Fruit fly (Drosophila melanogaster) whole organism, prepupa: ENCODE measurements around the gene CG1662.

ENCODE experiments used
- CG10631 ChIP-seq: fragments of 200-800 bp; sonication (Bioruptor generic); optimal IDR thresholded peaks from 2 replicates; lab custom pipeline; 2016; ENCODE audit warnings: missing biosample characterization, missing genetic modification characterization
- CG10669 ChIP-seq: fragments of 200-800 bp; sonication (Bioruptor generic); optimal IDR thresholded peaks from 3 replicates; lab custom pipeline; 2018; ENCODE audit warnings: missing biosample characterization, mild to moderate bottlenecking, missing genetic modification characterization, moderate library complexity
- CG15336 ChIP-seq: fragments of 200-800 bp; sonication (Bioruptor generic); IDR thresholded peaks from 2 replicates; pipeline ENCODE4 v1.3.6; 2022; ENCODE audit warnings: missing biosample characterization, missing genetic modification characterization
- CG1621 ChIP-seq: fragments of 200-800 bp; sonication (Bioruptor generic); optimal IDR thresholded peaks from 3 replicates; lab custom pipeline; 2018; ENCODE audit warnings: missing biosample characterization, mild to moderate bottlenecking, missing genetic modification characterization
- CG31627 ChIP-seq: fragments of 200-800 bp; sonication (Bioruptor generic); optimal IDR thresholded peaks from 3 replicates; lab custom pipeline; 2016; ENCODE audit warnings: missing biosample characterization, missing genetic modification characterization
- CG32006 ChIP-seq: fragments of 200-800 bp; sonication (Bioruptor generic); optimal IDR thresholded peaks from 3 replicates; lab custom pipeline; 2017; ENCODE audit warnings: missing biosample characterization, mild to moderate bottlenecking, missing genetic modification characterization
- CG34406 ChIP-seq: fragments of 200-800 bp; sonication (Bioruptor generic); optimal IDR thresholded peaks from 3 replicates; lab custom pipeline; 2016; ENCODE audit warnings: missing biosample characterization, missing genetic modification characterization
- CG3919 ChIP-seq: fragments of 200-800 bp; sonication (Bioruptor generic); optimal IDR thresholded peaks from 3 replicates; lab custom pipeline; 2016; ENCODE audit warnings: missing biosample characterization, missing genetic modification characterization
- CG6163 ChIP-seq: fragments of 200-800 bp; sonication (Bioruptor generic); IDR thresholded peaks from 3 replicates; pipeline ENCODE4 v1.3.6; 2022; ENCODE audit warnings: missing biosample characterization, missing genetic modification characterization
- CG6276 ChIP-seq: fragments of 200-800 bp; sonication (Bioruptor generic); optimal IDR thresholded peaks from 2 replicates; lab custom pipeline; 2017; ENCODE audit warnings: missing biosample characterization, mild to moderate bottlenecking, missing genetic modification characterization
- CG6808 ChIP-seq: fragments of 200-800 bp; sonication (Bioruptor generic); optimal IDR thresholded peaks from 3 replicates; lab custom pipeline; 2017; ENCODE audit warnings: missing biosample characterization, missing genetic modification characterization, mild to moderate bottlenecking, moderate library complexity, missing genetic modification reagents
- CG6854 ChIP-seq: fragments of 200-800 bp; sonication (Bioruptor generic); optimal IDR thresholded peaks from 2 replicates; lab custom pipeline; 2017; ENCODE audit warnings: missing biosample characterization, mild to moderate bottlenecking, missing genetic modification characterization
- CG7368 ChIP-seq: fragments of 200-800 bp; sonication (Bioruptor generic); optimal IDR thresholded peaks from 3 replicates; lab custom pipeline; 2016; ENCODE audit warnings: missing biosample characterization, missing genetic modification characterization
- CG8319 ChIP-seq: fragments of 200-800 bp; sonication (Bioruptor generic); optimal IDR thresholded peaks from 3 replicates; lab custom pipeline; 2016; ENCODE audit warnings: missing biosample characterization, missing genetic modification characterization
- CG8632 ChIP-seq: fragments of 200-800 bp; sonication (Bioruptor generic); optimal IDR thresholded peaks from 3 replicates; lab custom pipeline; 2016; ENCODE audit warnings: missing biosample characterization, missing genetic modification characterization
- CG9139 ChIP-seq: fragments of 200-800 bp; sonication (Bioruptor generic); optimal IDR thresholded peaks from 3 replicates; lab custom pipeline; 2017; ENCODE audit warnings: missing biosample characterization, mild to moderate bottlenecking, missing genetic modification characterization
- Eip75B ChIP-seq: fragments of 200-800 bp; sonication (Bioruptor generic); optimal IDR thresholded peaks from 3 replicates; lab custom pipeline; 2016; ENCODE audit warnings: missing biosample characterization, missing genetic modification characterization
- Eip78C ChIP-seq: fragments of 200-800 bp; sonication (Bioruptor generic); peaks from one replicate; lab custom pipeline; 2016; ENCODE audit warnings: missing biosample characterization, missing genetic modification characterization
- Eip93F ChIP-seq: fragments of 200-800 bp; sonication (Bioruptor generic); optimal IDR thresholded peaks from 2 replicates; lab custom pipeline; 2016; ENCODE audit warnings: missing biosample characterization, mild to moderate bottlenecking, missing genetic modification characterization
- Gug ChIP-seq: fragments of 200-800 bp; sonication (Bioruptor generic); IDR thresholded peaks from 2 replicates; pipeline ENCODE4 v1.3.6; 2022; ENCODE audit warnings: missing biosample characterization, missing genetic modification characterization
- Hr38 ChIP-seq: sonication (Bioruptor generic); optimal IDR thresholded peaks from 2 replicates; lab custom pipeline; 2016; ENCODE audit warnings: missing biosample characterization, missing genetic modification characterization
- Hr39 ChIP-seq: fragments of 200-800 bp; sonication (Bioruptor generic); optimal IDR thresholded peaks from 2 replicates; lab custom pipeline; 2016; ENCODE audit warnings: missing biosample characterization, missing genetic modification characterization
- Hr4 ChIP-seq: fragments of 200-800 bp; sonication (Bioruptor generic); optimal IDR thresholded peaks from 3 replicates; lab custom pipeline; 2016; ENCODE audit warnings: missing biosample characterization, missing genetic modification characterization
- Met ChIP-seq: fragments of 200-800 bp; sonication (Bioruptor generic); optimal IDR thresholded peaks from 3 replicates; lab custom pipeline; 2016; ENCODE audit warnings: missing biosample characterization, missing genetic modification characterization
- OdsH ChIP-seq: fragments of 200-800 bp; sonication (Bioruptor generic); optimal IDR thresholded peaks from 3 replicates; lab custom pipeline; 2016; ENCODE audit warnings: missing biosample characterization, missing genetic modification characterization
- Smox ChIP-seq: fragments of 200-800 bp; sonication (Bioruptor generic); optimal IDR thresholded peaks from 3 replicates; lab custom pipeline; 2016; ENCODE audit warnings: missing biosample characterization, missing genetic modification characterization
- Sox102F ChIP-seq: fragments of 200-800 bp; sonication (Bioruptor generic); optimal IDR thresholded peaks from 2 replicates; lab custom pipeline; 2016; ENCODE audit warnings: missing biosample characterization, mild to moderate bottlenecking, missing genetic modification characterization
- achi ChIP-seq: fragments of 200-800 bp; sonication (Bioruptor generic); optimal IDR thresholded peaks from 3 replicates; lab custom pipeline; 2016; ENCODE audit warnings: missing biosample characterization, missing genetic modification characterization
- acj6 ChIP-seq: fragments of 200-800 bp; sonication (Bioruptor generic); optimal IDR thresholded peaks from 3 replicates; lab custom pipeline; 2016; ENCODE audit warnings: missing biosample characterization, missing genetic modification characterization
- cyc ChIP-seq: fragments of 200-800 bp; sonication (Bioruptor generic); optimal IDR thresholded peaks from 3 replicates; lab custom pipeline; 2016; ENCODE audit warnings: missing biosample characterization, missing genetic modification characterization
- dac ChIP-seq: fragments of 200-800 bp; sonication (Bioruptor generic); optimal IDR thresholded peaks from 2 replicates; lab custom pipeline; 2017; ENCODE audit warnings: missing biosample characterization, mild to moderate bottlenecking, missing genetic modification characterization
- dsx ChIP-seq: fragments of 200-800 bp; optimal IDR thresholded peaks from 3 replicates; lab custom pipeline; 2019; ENCODE audit warnings: missing biosample characterization, mild to moderate bottlenecking, missing genetic modification characterization, moderate library complexity; ENCODE audit not compliant: poor library complexity, severe bottlenecking
- eg ChIP-seq: fragments of 200-800 bp; sonication (Bioruptor generic); IDR thresholded peaks from 3 replicates; pipeline ENCODE4 v1.3.6; 2022; ENCODE audit warnings: missing biosample characterization, missing genetic modification characterization
- esn ChIP-seq: fragments of 200-800 bp; sonication (Bioruptor generic); optimal IDR thresholded peaks from 2 replicates; lab custom pipeline; 2016; ENCODE audit warnings: missing biosample characterization, mild to moderate bottlenecking, missing genetic modification characterization, moderate library complexity
- fkh ChIP-seq: fragments of 200-800 bp; sonication (Bioruptor generic); optimal IDR thresholded peaks from 3 replicates; lab custom pipeline; 2017; ENCODE audit warnings: missing biosample characterization, mild to moderate bottlenecking, missing genetic modification characterization, moderate library complexity
- net ChIP-seq: fragments of 200-800 bp; sonication (Bioruptor generic); optimal IDR thresholded peaks from 3 replicates; lab custom pipeline; 2016; ENCODE audit warnings: missing biosample characterization, missing genetic modification characterization
- pdm3 ChIP-seq: fragments of 200-800 bp; sonication (Bioruptor generic); optimal IDR thresholded peaks from 3 replicates; lab custom pipeline; 2016; ENCODE audit warnings: missing biosample characterization, missing genetic modification characterization
- salr ChIP-seq, 2 experiments: fragments of 200-800 bp; sonication (Bioruptor generic); optimal IDR thresholded peaks; 3 replicates each; lab custom pipeline; 2016 to 2018; ENCODE audit warnings: missing biosample characterization in 2 of 2, missing genetic modification characterization in 2 of 2, mild to moderate bottlenecking in 1 of 2
- spab ChIP-seq: fragments of 200-800 bp; sonication (Bioruptor generic); optimal IDR thresholded peaks from 2 replicates; lab custom pipeline; 2017; ENCODE audit warnings: missing biosample characterization, mild to moderate bottlenecking, missing genetic modification characterization, missing genetic modification reagents
- ss ChIP-seq, 2 experiments: fragments of 200-800 bp; sonication (Bioruptor generic); optimal IDR thresholded peaks; 2 replicates in 1 of 2; 3 replicates in 1 of 2; lab custom pipeline; 2017 to 2018; ENCODE audit warnings: mild to moderate bottlenecking in 2 of 2, missing biosample characterization in 2 of 2, missing genetic modification characterization in 2 of 2, moderate library complexity in 1 of 2
- svp ChIP-seq: fragments of 200-800 bp; sonication (Bioruptor generic); peaks from one replicate; lab custom pipeline; 2016; ENCODE audit warnings: missing biosample characterization, missing genetic modification characterization
- topi ChIP-seq: fragments of 200-800 bp; sonication (Bioruptor generic); optimal IDR thresholded peaks from 3 replicates; lab custom pipeline; 2016; ENCODE audit warnings: missing biosample characterization, missing genetic modification characterization

The CG1662 gene

dm6 chrX:13406293-13406692 is 18.9 kb downstream of the CG1662 start (continued):
- no peak for TF ChIP-seq CG3919 (GFP tag; lab: Kevin White, UChicago)
- TF ChIP-seq CG34406 (GFP tag; lab: Kevin White, UChicago) = no peak
- peak; percentile 20 for TF ChIP-seq spab (GFP tag; lab: Kevin White, UChicago)
- peak; percentile 79 for TF ChIP-seq dsx (GFP tag; lab: Kevin White, UChicago)
- TF ChIP-seq dac = no peak
- no peak for TF ChIP-seq Hr38 (GFP tag; lab: Kevin White, UChicago)
- TF ChIP-seq CG15336 (GFP tag; lab: Robert Waterston, UW) = peak; percentile 51; the same call in 1 of the 2 replicates
- TF ChIP-seq salr (GFP tag; optimal IDR thresholded peaks at IDR 0.05; lab: Kevin White, UChicago) = no peak
- TF ChIP-seq Smox (GFP tag; lab: Kevin White, UChicago) = no peak
- TF ChIP-seq CG6808 (GFP tag; lab: Kevin White, UChicago) = peak; percentile 61
- no peak for TF ChIP-seq CG6163 (GFP tag; lab: Robert Waterston, UW)
- no peak for TF ChIP-seq achi (GFP tag; lab: Kevin White, UChicago)
- no peak for TF ChIP-seq CG31627 (GFP tag; lab: Kevin White, UChicago)
- TF ChIP-seq Met = no peak
- TF ChIP-seq net (GFP tag; lab: Kevin White, UChicago) = no peak
- TF ChIP-seq Eip78C (GFP tag; lab: Kevin White, UChicago) = no peak
- TF ChIP-seq Gug (GFP tag; lab: Robert Waterston, UW) = no peak
- TF ChIP-seq CG10631 (GFP tag; lab: Kevin White, UChicago) = no peak
- TF ChIP-seq Hr4 (GFP tag; lab: Kevin White, UChicago) = peak; percentile 15
- peak; percentile 56; the same call in 2 of the 3 replicates for TF ChIP-seq eg
- TF ChIP-seq cyc = no peak
- TF ChIP-seq CG7368 = no peak
- no peak for TF ChIP-seq CG8632
- no peak for TF ChIP-seq Sox102F (GFP tag; lab: Kevin White, UChicago)
- TF ChIP-seq svp (GFP tag; lab: Kevin White, UChicago) = no peak
- TF ChIP-seq CG9139 (GFP tag; lab: Kevin White, UChicago) = peak; percentile 62
- no peak for TF ChIP-seq Hr39 (GFP tag; lab: Kevin White, UChicago)
- peak; percentile 68 for TF ChIP-seq CG6276 (GFP tag; lab: Kevin White, UChicago)

dm6 chrX:13407673-13408072 is 20.3 kb downstream of the CG1662 start:
- TF ChIP-seq svp (GFP tag; lab: Kevin White, UChicago) (peak; percentile 57), CG8632 (no peak), Eip93F (GFP tag; lab: Kevin White, UChicago) (peak; percentile 38)
- TF ChIP-seq, all 60 proteins: peak for 2

dm6 chrX:13410887-13411286 is 23.5 kb downstream of the CG1662 start:
- peak; percentile 97 for TF ChIP-seq CG6808 (GFP tag; lab: Kevin White, UChicago)
- TF ChIP-seq Eip75B (GFP tag; lab: Kevin White, UChicago) = no peak
- peak; percentile 23 for TF ChIP-seq net (GFP tag; lab: Kevin White, UChicago)
- TF ChIP-seq esn (GFP tag; lab: Kevin White, UChicago) = peak; percentile 3
- TF ChIP-seq Eip78C (GFP tag; lab: Kevin White, UChicago) = peak; percentile 63
- TF ChIP-seq CG10669 (GFP tag; lab: Kevin White, UChicago) = no peak
- no peak for TF ChIP-seq svp (GFP tag; lab: Kevin White, UChicago)
- 0 out of 3 replicates have a peak, but pooled peaks have one; percentile 7 for TF ChIP-seq CG6163 (GFP tag; lab: Robert Waterston, UW)
- TF ChIP-seq ss (GFP tag; optimal IDR thresholded peaks at IDR 0.05; lab: Kevin White, UChicago) = peak in 1 of 2 experiments; percentile 47
- TF ChIP-seq fkh (GFP tag; lab: Kevin White, UChicago) = peak; percentile 53

- TF ChIP-seq CG10631 (GFP tag; lab: Kevin White, UChicago) = no peak
- TF ChIP-seq CG3919 (GFP tag; lab: Kevin White, UChicago) = no peak
- peak; percentile 9; the same call in 1 of the 3 replicates for TF ChIP-seq eg
- no peak for TF ChIP-seq Hr4 (GFP tag; lab: Kevin White, UChicago)
- TF ChIP-seq CG8319 (GFP tag; lab: Kevin White, UChicago) = no peak
- TF ChIP-seq CG34406 (GFP tag; lab: Kevin White, UChicago) = no peak
- no peak for TF ChIP-seq CG1621 (tag; lab: Kevin White, UChicago)
- no peak for TF ChIP-seq achi (GFP tag; lab: Kevin White, UChicago)
- no peak for TF ChIP-seq pdm3 (GFP tag; lab: Kevin White, UChicago)
- no peak for TF ChIP-seq dsx (GFP tag; lab: Kevin White, UChicago)
- no peak for TF ChIP-seq acj6 (GFP tag; lab: Kevin White, UChicago)
- no peak for TF ChIP-seq topi (GFP tag; lab: Kevin White, UChicago)
- peak; percentile 32 for TF ChIP-seq Sox102F (GFP tag; lab: Kevin White, UChicago)
- TF ChIP-seq CG8632 = no peak
- TF ChIP-seq svp (GFP tag; lab: Kevin White, UChicago) = peak; percentile 34
- no peak for TF ChIP-seq CG31627 (GFP tag; lab: Kevin White, UChicago)
- TF ChIP-seq esn (GFP tag; lab: Kevin White, UChicago) = peak; percentile 10
- no peak for TF ChIP-seq spab (GFP tag; lab: Kevin White, UChicago)
- no peak for TF ChIP-seq OdsH (GFP tag; lab: Kevin White, UChicago)
- TF ChIP-seq Smox (GFP tag; lab: Kevin White, UChicago) = no peak
- TF ChIP-seq CG6854 (GFP tag; lab: Kevin White, UChicago) = peak; percentile 48
- TF ChIP-seq CG32006 (GFP tag; lab: Kevin White, UChicago) = peak; percentile 45
- no peak for TF ChIP-seq CG6808 (GFP tag; lab: Kevin White, UChicago)
- TF ChIP-seq Eip93F (GFP tag; lab: Kevin White, UChicago) = no peak
- no peak for TF ChIP-seq Gug (GFP tag; lab: Robert Waterston, UW)
These were observed 24.1 kb downstream of the CG1662 start for dm6 chrX:13411376-13411973.
